Fruit fly (Drosophila melanogaster): ENCODE measurements around the gene GAA1.
A peak's percentile ranks its signal among the peaks of the same experiment; 100 is the strongest.

Gene GAA1

DNA sequence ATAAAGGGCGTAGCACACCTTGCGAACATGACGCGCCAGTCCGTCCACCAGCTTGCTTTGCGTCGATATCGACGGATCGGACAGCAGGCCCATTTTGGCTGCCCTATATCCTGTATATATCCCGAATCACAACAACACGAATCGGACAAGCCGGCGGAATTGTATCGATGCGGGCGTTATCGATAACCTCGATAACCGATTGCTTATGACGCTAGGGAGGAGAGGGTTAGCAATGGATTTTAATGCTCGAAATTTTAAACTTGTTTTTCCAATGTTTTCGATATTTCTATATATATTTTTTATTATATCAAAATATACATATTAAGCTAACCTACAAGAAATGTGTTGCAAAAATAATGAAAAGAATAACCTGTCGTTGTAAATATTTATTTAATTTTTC is at the start of gene GAA1 (continued):
- TF ChIP-seq chinmo (GFP tag; IDR thresholded peaks at IDR 0.05; ENCODE audit: partially characterized antibody) (peak; percentile 79; the same call in 2 of the 4 replicates), Hmx (GFP tag; optimal IDR thresholded peaks at IDR 0.05) (no peak), GATAe (GFP tag; conservative IDR thresholded peaks at IDR 0.05) (no peak), CG33557 (GFP tag; optimal IDR thresholded peaks at IDR 0.05) (no peak), CG12659 (GFP tag; optimal IDR thresholded peaks at IDR 0.05) (peak; percentile 11), Xbp1 (GFP tag; optimal IDR thresholded peaks at IDR 0.05) (peak; percentile 20), CG6654 (GFP tag; optimal IDR thresholded peaks at IDR 0.05) (no peak), HLH4C (GFP tag; IDR thresholded peaks at IDR 0.05; ENCODE audit: partially characterized antibody) (peak; percentile 98), exex (tag; optimal IDR thresholded peaks at IDR 0.05) (no peak), fd3F (GFP tag; optimal IDR thresholded peaks at IDR 0.05) (no peak), CG8944 (GFP tag; optimal IDR thresholded peaks at IDR 0.05) (no peak), corto (GFP tag; optimal IDR thresholded peaks at IDR 0.05) (no peak), CG17186 (GFP tag; optimal IDR thresholded peaks at IDR 0.05) (no peak), Scr (GFP tag; IDR thresholded peaks at IDR 0.05; ENCODE audit: partially characterized antibody) (peak; percentile 85), Bgb (GFP tag; IDR thresholded peaks at IDR 0.05; ENCODE audit: partially characterized antibody) (peak; percentile 86), prd (optimal IDR thresholded peaks at IDR 0.05) (no peak), prd (GFP tag; IDR thresholded peaks at IDR 0.05) (0 out of 3 replicates have a peak, but pooled peaks have one; percentile 14), CG9932 (GFP tag; IDR thresholded peaks at IDR 0.05) (peak; percentile 40; the same call in 1 of the 2 replicates), mld (GFP tag; IDR thresholded peaks at IDR 0.05; ENCODE audit: partially characterized antibody) (peak; percentile 96), unc-4 (GFP tag; IDR thresholded peaks at IDR 0.05; ENCODE audit: partially characterized antibody) (peak; percentile 73), CG17829 (tag; optimal IDR thresholded peaks at IDR 0.05) (peak; percentile 17), en (GFP tag; optimal IDR thresholded peaks at IDR 0.05) (no peak), MBD-R2 (GFP tag; IDR thresholded peaks at IDR 0.05) (peak; percentile 80), Opbp (GFP tag; IDR thresholded peaks at IDR 0.05; ENCODE audit: partially characterized antibody) (peak; percentile 86; the same call in 2 of the 3 replicates), MESR4 (GFP tag; optimal IDR thresholded peaks at IDR 0.05) (peak; percentile 40), CG13775 (GFP tag; optimal IDR thresholded peaks at IDR 0.05) (no peak), Taf1 (GFP tag; IDR thresholded peaks at IDR 0.05) (no peak), salm (tag; optimal IDR thresholded peaks at IDR 0.05) (no peak), cato (GFP tag; optimal IDR thresholded peaks at IDR 0.05; ENCODE audit: borderline replicate concordance) (no peak), Doc3 (GFP tag; IDR thresholded peaks at IDR 0.05; ENCODE audit: partially characterized antibody) (peak; percentile 55; the same call in 2 of the 3 replicates), knrl (GFP tag; IDR thresholded peaks at IDR 0.05; ENCODE audit: partially characterized antibody) (peak; percentile 56; the same call in 2 of the 3 replicates), Sry-δ (GFP tag; optimal IDR thresholded peaks at IDR 0.05) (peak; percentile 69), Dbx (GFP tag; IDR thresholded peaks at IDR 0.05) (no peak), pzg (GFP tag; optimal IDR thresholded peaks at IDR 0.05) (peak; percentile 31), CG10462 (GFP tag; optimal IDR thresholded peaks at IDR 0.05) (no peak), Doc2 (GFP tag; IDR thresholded peaks at IDR 0.05) (no peak), inv (GFP tag; IDR thresholded peaks at IDR 0.05; ENCODE audit: partially characterized antibody) (peak; percentile 64), ci (GFP tag; IDR thresholded peaks at IDR 0.05) (no peak), so (GFP tag; IDR thresholded peaks at IDR 0.05) (no peak), CG12391 (tag; optimal IDR thresholded peaks at IDR 0.05) (peak; percentile 44), D19A (tag; optimal IDR thresholded peaks at IDR 0.05) (peak; percentile 56), vnd (GFP tag; IDR thresholded peaks at IDR 0.05; ENCODE audit: partially characterized antibody) (peak; percentile 85), CG15514 (GFP tag; optimal IDR thresholded peaks at IDR 0.05) (peak; percentile 26), Stat92E (GFP tag; optimal IDR thresholded peaks at IDR 0.05) (no peak), CG16813 (GFP tag; IDR thresholded peaks at IDR 0.05; ENCODE audit: partially characterized antibody) (peak; percentile 83), Gug (GFP tag; IDR thresholded peaks at IDR 0.05) (peak; percentile 20; the same call in 1 of the 4 replicates), aop (GFP tag; IDR thresholded peaks at IDR 0.05) (no peak), CG1603 (tag; optimal IDR thresholded peaks at IDR 0.05) (no peak), CG18599 (GFP tag; optimal IDR thresholded peaks at IDR 0.05) (no peak)

All from whole organism, embryonic.